Worm (Caenorhabditis elegans): Measurements from ENCODE around the gene Y43F8B.22.

Y43F8B.22 gene

ce11 chrV:19482535-19482934 is at the start of gene Y43F8B.22:
TSS of gene Y43F8B.22 (plus strand) at chrV:19482835.
- TF ChIP-seq unc-39 (tag; optimal IDR thresholded peaks at IDR 0.05) (no peak), lin-13 (GFP tag; optimal IDR thresholded peaks at IDR 0.05) (no peak), zag-1 (tag; optimal IDR thresholded peaks at IDR 0.05) (no peak), sma-3 (GFP tag; optimal IDR thresholded peaks at IDR 0.05) (no peak), ceh-16 (tag; optimal IDR thresholded peaks at IDR 0.05) (no peak), nhr-129 (tag; optimal IDR thresholded peaks at IDR 0.05) (no peak), unc-62 (GFP tag; optimal IDR thresholded peaks at IDR 0.05) (no peak), lin-11 (tag; optimal IDR thresholded peaks at IDR 0.05) (no peak), ama-1 (optimal IDR thresholded peaks at IDR 0.05) (no peak)

ce11 chrV:19432972-19433371 is 49.7 kb upstream of the Y43F8B.22 start, which contains the start of gene C25F9.11:
TSS of gene C25F9.11 (minus strand) at chrV:19433072.
- TF ChIP-seq snpc-4 (tag; optimal IDR thresholded peaks at IDR 0.05) (no peak), sma-9 (GFP tag; optimal IDR thresholded peaks at IDR 0.05) (no peak), sma-9 (tag; optimal IDR thresholded peaks at IDR 0.05) (no peak), nhr-77 (tag; optimal IDR thresholded peaks at IDR 0.05) (no peak), mab-5 (tag; optimal IDR thresholded peaks at IDR 0.05) (no peak), sem-4 (tag; optimal IDR thresholded peaks at IDR 0.05) (no peak), elt-3 (tag; optimal IDR thresholded peaks at IDR 0.05) (no peak), blmp-1 (tag; optimal IDR thresholded peaks at IDR 0.05; ENCODE audit: insufficient read depth) (no peak), dmd-4 (tag; optimal IDR thresholded peaks at IDR 0.05) (no peak), nhr-21 (tag; optimal IDR thresholded peaks at IDR 0.05) (no peak), alr-1 (tag; optimal IDR thresholded peaks at IDR 0.05) (no peak), ztf-11 (tag; optimal IDR thresholded peaks at IDR 0.05) (no peak), unc-62 (GFP tag; optimal IDR thresholded peaks at IDR 0.05) (no peak)

- peak; percentile 10 for TF ChIP-seq fos-1 (tag; optimal IDR thresholded peaks at IDR 0.05)
- no peak for TF ChIP-seq skn-1 (tag; optimal IDR thresholded peaks at IDR 0.05)
Measured at ce11 chrV:19433806-19434437, 48.7 kb upstream of the Y43F8B.22 start, which contains the start of gene C25F9.16. TSS of gene C25F9.16 (plus strand) at chrV:19434387.

- peak; percentile 49 for TF ChIP-seq fos-1 (tag; optimal IDR thresholded peaks at IDR 0.05)
- TF ChIP-seq nhr-77 (tag; optimal IDR thresholded peaks at IDR 0.05), result no peak
Measured at ce11 chrV:19436307-19436706, 46.3 kb upstream of the Y43F8B.22 start, which contains the start of gene C25F9.14. TSS of gene C25F9.14 (plus strand) at chrV:19436484.

DNA sequence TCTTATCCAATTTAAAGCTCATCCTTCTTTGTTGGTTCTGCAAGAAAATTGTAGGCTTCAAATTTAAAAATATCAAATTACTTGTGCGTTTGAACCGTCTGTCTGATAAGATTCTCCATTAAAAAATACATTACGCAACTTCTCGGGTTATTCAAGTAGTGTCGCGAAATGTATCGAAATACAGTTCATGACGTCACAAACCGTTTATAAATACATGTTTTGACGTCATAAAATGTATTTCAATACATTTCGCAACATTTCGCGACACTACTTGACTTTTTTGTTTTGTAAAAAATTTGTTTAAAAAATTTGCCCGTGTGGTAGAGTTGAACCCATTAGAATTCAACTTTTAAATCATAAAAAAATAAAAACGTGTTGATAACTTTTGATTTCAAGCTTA is 39.0 kb upstream of the Y43F8B.22 start:
- no peak for TF ChIP-seq nhr-25 (tag; optimal IDR thresholded peaks at IDR 0.05)
- TF ChIP-seq crh-2 (tag; optimal IDR thresholded peaks at IDR 0.05), result no peak
- no peak for TF ChIP-seq Y55F3AM.14 (GFP tag; optimal IDR thresholded peaks at IDR 0.05)
- TF ChIP-seq sma-9 (GFP tag; optimal IDR thresholded peaks at IDR 0.05), result no peak
- no peak for TF ChIP-seq sma-9 (tag; optimal IDR thresholded peaks at IDR 0.05)
- TF ChIP-seq F13H6.1 (tag; optimal IDR thresholded peaks at IDR 0.05), result no peak
- no peak for TF ChIP-seq ztf-4 (tag; optimal IDR thresholded peaks at IDR 0.05)
- no peak for TF ChIP-seq nhr-6 (tag; optimal IDR thresholded peaks at IDR 0.05)
- no peak for TF ChIP-seq mab-5 (tag; optimal IDR thresholded peaks at IDR 0.05)
- TF ChIP-seq unc-62 (GFP tag; optimal IDR thresholded peaks at IDR 0.05), result no peak
- no peak for TF ChIP-seq nhr-10 (tag; optimal IDR thresholded peaks at IDR 0.05)
- no peak for TF ChIP-seq C34F6.9 (tag; optimal IDR thresholded peaks at IDR 0.05)
- no peak for TF ChIP-seq nhr-12 (tag; optimal IDR thresholded peaks at IDR 0.05)
- TF ChIP-seq lsy-2 (tag; optimal IDR thresholded peaks at IDR 0.05), result no peak
- TF ChIP-seq nhr-77 (tag; optimal IDR thresholded peaks at IDR 0.05), result no peak
- TF ChIP-seq unc-39 (tag; optimal IDR thresholded peaks at IDR 0.05), result no peak

DNA sequence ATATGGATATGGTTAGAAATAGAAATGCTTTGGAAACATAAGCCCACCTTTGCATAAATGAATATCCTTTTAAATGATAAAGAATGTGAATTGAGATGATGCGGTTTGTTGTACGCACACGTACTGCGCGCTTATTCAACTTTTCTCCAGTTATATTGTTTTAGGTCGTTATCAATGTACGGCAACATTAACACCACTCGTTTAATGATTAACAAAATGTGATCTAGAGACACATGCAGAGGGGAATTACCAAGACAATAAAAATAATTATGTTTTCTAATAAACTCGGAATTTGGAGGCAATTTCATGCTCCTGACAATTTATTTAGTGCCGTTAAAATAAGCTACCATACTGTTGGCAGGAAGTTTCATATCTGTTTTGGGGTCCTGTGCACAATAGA is 37.2 kb upstream of the Y43F8B.22 start, which contains the start of gene M04C3.1:
TSS of gene M04C3.1 (minus strand) at position 164 of the 400 bp plus-strand sequence.
- TF ChIP-seq gmeb-1 (tag; optimal IDR thresholded peaks at IDR 0.05), result no peak
- no peak for TF ChIP-seq lin-39 (tag; optimal IDR thresholded peaks at IDR 0.05)
- TF ChIP-seq elt-1 (tag; optimal IDR thresholded peaks at IDR 0.05), result no peak
- no peak for TF ChIP-seq ceh-82 (tag; optimal IDR thresholded peaks at IDR 0.05)
- no peak for TF ChIP-seq zag-1 (tag; optimal IDR thresholded peaks at IDR 0.05)
- no peak for TF ChIP-seq unc-62 (GFP tag; optimal IDR thresholded peaks at IDR 0.05)
- peak; percentile 34 for TF ChIP-seq sma-9 (GFP tag; optimal IDR thresholded peaks at IDR 0.05)
- no peak for TF ChIP-seq sma-9 (tag; optimal IDR thresholded peaks at IDR 0.05)
- TF ChIP-seq sem-4 (tag; optimal IDR thresholded peaks at IDR 0.05), result no peak
- no peak for TF ChIP-seq ceh-16 (tag; optimal IDR thresholded peaks at IDR 0.05)
- TF ChIP-seq alr-1 (tag; optimal IDR thresholded peaks at IDR 0.05), result no peak
- no peak for TF ChIP-seq dmd-4 (tag; optimal IDR thresholded peaks at IDR 0.05)
- peak; percentile 52 for TF ChIP-seq fos-1 (tag; optimal IDR thresholded peaks at IDR 0.05)
